Worm (Caenorhabditis elegans): ENCODE data around the gene set-3.

DNA sequence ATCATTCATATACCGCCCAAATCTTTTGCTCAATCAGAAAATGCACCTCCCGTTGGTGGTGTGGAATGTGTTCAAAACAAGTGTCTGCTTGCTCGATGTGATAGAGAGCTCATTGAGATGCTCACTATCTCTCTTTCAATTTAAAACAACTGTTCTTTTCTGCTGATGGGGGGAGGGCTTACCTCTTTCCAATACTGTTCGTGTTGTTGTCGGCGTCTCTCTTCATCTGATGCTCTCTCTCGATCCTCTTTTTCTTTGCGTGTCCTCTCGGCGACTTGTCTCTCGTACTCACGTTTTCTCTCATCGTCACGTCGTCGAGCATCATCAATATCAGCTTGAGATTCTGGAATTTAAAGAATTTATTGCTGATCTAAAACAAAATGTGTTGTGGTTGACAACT lies 47.6 kb upstream of the set-3 start:
- TF ChIP-seq dao-5 (tag; optimal IDR thresholded peaks at IDR 0.05) (no peak), him-1 (tag; optimal IDR thresholded peaks at IDR 0.05) (no peak)
